Fruit fly (Drosophila melanogaster): ENCODE data around the gene TbCMF46.

DNA sequence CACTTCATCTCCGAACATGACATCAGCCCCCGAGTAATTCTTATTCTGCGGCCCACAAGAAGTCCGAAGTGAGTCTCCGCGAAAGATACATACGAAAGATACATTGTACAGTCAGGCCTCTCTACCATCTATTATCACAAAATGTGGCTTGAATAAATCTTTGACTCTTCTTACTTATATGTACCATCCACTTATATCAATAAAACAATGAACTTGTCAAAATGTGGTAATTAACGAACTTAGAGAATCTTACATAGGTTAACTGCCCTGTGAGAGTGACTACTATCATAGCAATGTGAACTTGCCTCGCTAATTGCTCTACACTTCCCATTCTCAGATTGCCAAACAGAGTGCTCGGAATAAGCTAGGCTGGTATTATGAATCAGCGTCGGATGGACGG, 18.0 kb downstream of the TbCMF46 start:
- no peak for TF ChIP-seq ttk (optimal IDR thresholded peaks at IDR 0.05)
- TF ChIP-seq Sin3A (optimal IDR thresholded peaks at IDR 0.05): no peak
- TF ChIP-seq h (optimal IDR thresholded peaks at IDR 0.05): no peak
- TF ChIP-seq Myc (optimal IDR thresholded peaks at IDR 0.05): no peak
- no peak for TF ChIP-seq psq (optimal IDR thresholded peaks at IDR 0.05)

Data from Kc167 (cell line).